Fruit fly (Drosophila melanogaster): ENCODE data around the gene CG43736.

Gene CG43736

dm6 chrX:6854563-6854962 is 9.1 kb upstream of the CG43736 start (continued):
- TF ChIP-seq CG12236 (GFP tag; optimal IDR thresholded peaks at IDR 0.05) (no peak), HLH3B (GFP tag; IDR thresholded peaks at IDR 0.05) (peak; percentile 81), pb (GFP tag; optimal IDR thresholded peaks at IDR 0.05) (peak; percentile 3), ind (GFP tag; optimal IDR thresholded peaks at IDR 0.05) (peak; percentile 77), Gug (GFP tag; IDR thresholded peaks at IDR 0.05) (peak; percentile 78; the same call in 3 of the 4 replicates), bcd (GFP tag; optimal IDR thresholded peaks at IDR 0.05) (peak; percentile 83), vvl (GFP tag; IDR thresholded peaks at IDR 0.05) (peak; percentile 91), z (GFP tag; IDR thresholded peaks at IDR 0.05) (0 out of 3 replicates have a peak, but pooled peaks have one; percentile 47), bbx (GFP tag; IDR thresholded peaks at IDR 0.05; ENCODE audit: partially characterized antibody) (no peak), lilli (GFP tag; optimal IDR thresholded peaks at IDR 0.05) (peak; percentile 88), Bdp1 (GFP tag; optimal IDR thresholded peaks at IDR 0.05) (peak; percentile 7), D19B (GFP tag; optimal IDR thresholded peaks at IDR 0.05) (peak; percentile 69), B-H2 (GFP tag; optimal IDR thresholded peaks at IDR 0.05) (no peak), btn (GFP tag; optimal IDR thresholded peaks at IDR 0.05) (peak; percentile 19), jumu (GFP tag; optimal IDR thresholded peaks at IDR 0.05) (peak; percentile 59), Spps (tag; optimal IDR thresholded peaks at IDR 0.05) (peak; percentile 50), CG34422 (GFP tag; IDR thresholded peaks at IDR 0.05) (peak; percentile 77; the same call in 2 of the 3 replicates), CG7271 (tag; optimal IDR thresholded peaks at IDR 0.05) (peak; percentile 2), CG12391 (tag; optimal IDR thresholded peaks at IDR 0.05) (peak; percentile 84), CG12155 (GFP tag; optimal IDR thresholded peaks at IDR 0.05) (peak; percentile 77), Camta (GFP tag; optimal IDR thresholded peaks at IDR 0.05) (peak; percentile 22), amos (GFP tag; IDR thresholded peaks at IDR 0.05; ENCODE audit: partially characterized antibody) (no peak), PHDP (tag; optimal IDR thresholded peaks at IDR 0.05) (peak; percentile 88), Poxn (GFP tag; IDR thresholded peaks at IDR 0.05) (no peak), Fer3 (tag; optimal IDR thresholded peaks at IDR 0.05) (peak; percentile 83), CG33213 (GFP tag; optimal IDR thresholded peaks at IDR 0.05) (peak; percentile 22), luna (GFP tag; optimal IDR thresholded peaks at IDR 0.05) (peak; percentile 59), CG5180 (GFP tag; optimal IDR thresholded peaks at IDR 0.05) (peak; percentile 66), ato (GFP tag; IDR thresholded peaks at IDR 0.05; ENCODE audit: partially characterized antibody) (no peak), CG17361 (GFP tag; IDR thresholded peaks at IDR 0.05) (peak; percentile 71), Sry-δ (GFP tag; optimal IDR thresholded peaks at IDR 0.05) (peak; percentile 8), Lhr (GFP tag; optimal IDR thresholded peaks at IDR 0.05) (peak; percentile 36), schlank (tag; optimal IDR thresholded peaks at IDR 0.05) (peak; percentile 47), CG14860 (GFP tag; IDR thresholded peaks at IDR 0.05; ENCODE audit: partially characterized antibody) (no peak), MBD-R2 (GFP tag; IDR thresholded peaks at IDR 0.05) (peak; percentile 31; the same call in 1 of the 2 replicates), h (optimal IDR thresholded peaks at IDR 0.05) (no peak), CG4360 (GFP tag; IDR thresholded peaks at IDR 0.05) (peak; percentile 5; the same call in 1 of the 2 replicates), dm (GFP tag; optimal IDR thresholded peaks at IDR 0.05) (peak; percentile 40), ap (GFP tag; IDR thresholded peaks at IDR 0.05) (peak; percentile 66), trem (tag; optimal IDR thresholded peaks at IDR 0.05) (peak; percentile 51), CG11456 (GFP tag; IDR thresholded peaks at IDR 0.05) (peak; percentile 78), bowl (GFP tag; IDR thresholded peaks at IDR 0.05) (no peak), Oli (tag; optimal IDR thresholded peaks at IDR 0.05) (peak; percentile 86), ci (GFP tag; IDR thresholded peaks at IDR 0.05) (peak; percentile 91), knrl (GFP tag; IDR thresholded peaks at IDR 0.05; ENCODE audit: partially characterized antibody) (no peak), CG13123 (GFP tag; optimal IDR thresholded peaks at IDR 0.05) (peak; percentile 40), CG34376 (GFP tag; optimal IDR thresholded peaks at IDR 0.05) (no peak), gro (GFP tag; optimal IDR thresholded peaks at IDR 0.05) (peak; percentile 63), dmrt11E (tag; optimal IDR thresholded peaks at IDR 0.05) (peak; percentile 73), repo (GFP tag; optimal IDR thresholded peaks at IDR 0.05) (peak; percentile 43), sd (tag; optimal IDR thresholded peaks at IDR 0.05) (peak; percentile 60), otp (GFP tag; IDR thresholded peaks at IDR 0.05) (peak; percentile 80)

Measured in whole organism, embryonic.